Worm (Caenorhabditis elegans) whole organism, young adult: Measurements from ENCODE around the gene W08G11.5.

Experiments
- B0035.1 ChIP-seq: sonication (generic microtip); optimal IDR thresholded peaks from 2 replicates; lab custom pipeline; 2016; ENCODE audit warnings: missing genetic modification characterization, mild to moderate bottlenecking, missing compliant biosample characterization, missing genotype, missing genetic modification reagents
- B0261.1 ChIP-seq: sonication (generic microtip); optimal IDR thresholded peaks from 2 replicates; lab custom pipeline; 2016; ENCODE audit warnings: mild to moderate bottlenecking, missing genetic modification characterization, moderate library complexity, missing compliant biosample characterization
- D2030.7 ChIP-seq: fragments of 200-800 bp; sonication (Bioruptor generic); IDR thresholded peaks from 2 replicates; pipeline ENCODE4 v1.3.6; 2022; ENCODE audit warnings: missing genetic modification reagents, missing genetic modification characterization, missing compliant biosample characterization
- F23B12.7 ChIP-seq: sonication (generic microtip); optimal IDR thresholded peaks from 2 replicates; lab custom pipeline; 2017; ENCODE audit warnings: missing genetic modification characterization, mild to moderate bottlenecking, missing compliant biosample characterization, antibody characterized with exemption, moderate library complexity; ENCODE audit not compliant: insufficient read depth
- ama-1 ChIP-seq, 3 experiments: fragments of 150-350 bp in 1 of 3; sonication (generic microtip) in 2 of 3; optimal IDR thresholded peaks; 2 replicates each; lab custom pipeline; 2014 to 2018; ENCODE audit warnings: missing biosample characterization in 2 of 3, missing genetic modification characterization in 2 of 3, missing genetic modification reagents in 2 of 3
- aptf-3 ChIP-seq: fragments of 200-800 bp; sonication (Bioruptor generic); IDR thresholded peaks from 2 replicates; pipeline ENCODE4 v1.3.6; 2022; ENCODE audit warnings: missing genetic modification characterization, missing compliant biosample characterization
- attf-6 ChIP-seq: fragments of 200-800 bp; sonication (Bioruptor generic); IDR thresholded peaks from 2 replicates; pipeline ENCODE4 v1.3.6; 2022; ENCODE audit warnings: missing genetic modification reagents, missing genetic modification characterization, missing compliant biosample characterization
- fkh-3 ChIP-seq: sonication (generic microtip); optimal IDR thresholded peaks from 2 replicates; lab custom pipeline; 2016; ENCODE audit warnings: mild to moderate bottlenecking, missing genetic modification characterization, missing compliant biosample characterization
- nhr-90 ChIP-seq: sonication (generic microtip); optimal IDR thresholded peaks from 2 replicates; lab custom pipeline; 2016; ENCODE audit warnings: missing genotype, mild to moderate bottlenecking, missing genetic modification characterization, missing compliant biosample characterization
- rec-8 ChIP-seq, 2 experiments: sonication (generic microtip); optimal IDR thresholded peaks; 2 replicates each; lab custom pipeline; 2016; ENCODE audit warnings: mild to moderate bottlenecking in 2 of 2, missing genetic modification characterization in 2 of 2, missing genetic modification reagents in 2 of 2, missing genotype in 2 of 2, missing biosample characterization in 1 of 2, missing compliant biosample characterization in 1 of 2, moderate library complexity in 1 of 2
- ztf-22 ChIP-seq: fragments of 200-800 bp; sonication (Bioruptor generic); optimal IDR thresholded peaks from 2 replicates; lab custom pipeline; 2018; ENCODE audit warnings: mild to moderate bottlenecking, missing genetic modification characterization, moderate library complexity, missing compliant biosample characterization
- ztf-26 ChIP-seq: sonication (generic microtip); optimal IDR thresholded peaks from 2 replicates; lab custom pipeline; 2017; ENCODE audit warnings: missing genetic modification characterization, missing compliant biosample characterization

ce11 chrV:16355941-16356340 is 9.6 kb upstream of the W08G11.5 start:
- peak; percentile 73 for TF ChIP-seq attf-6 (GFP tag; lab: Robert Waterston, UW)
- TF ChIP-seq B0035.1 (tag; lab: Kevin White, UChicago): peak; percentile 28
- TF ChIP-seq B0261.1: peak; percentile 30
- TF ChIP-seq fkh-3: no peak
- peak; percentile 84 for TF ChIP-seq ztf-22 (GFP tag; lab: Kevin White, UChicago)
- TF ChIP-seq D2030.7 (GFP tag; lab: Robert Waterston, UW): no peak
- TF ChIP-seq ztf-26 (tag; lab: Kevin White, UChicago): peak; percentile 81
- TF ChIP-seq ama-1 (optimal IDR thresholded peaks at IDR 0.05; lab: Kevin White, UChicago): no peak
- TF ChIP-seq ama-1 (GFP tag; optimal IDR thresholded peaks at IDR 0.05; lab: Kevin White, UChicago): no peak
- no peak for TF ChIP-seq rec-8 (tag; optimal IDR thresholded peaks at IDR 0.05; lab: Kevin White, UChicago)
- no peak for TF ChIP-seq F23B12.7
- TF ChIP-seq nhr-90 (tag; lab: Kevin White, UChicago): peak; percentile 63
- TF ChIP-seq aptf-3 (GFP tag; lab: Robert Waterston, UW): no peak
